Worm (Caenorhabditis elegans) whole organism, L1 larva: ENCODE data around the gene exc-5.

Experiments
- C04F5.9 ChIP-seq: sonication (generic microtip); optimal IDR thresholded peaks from 2 replicates; lab custom pipeline; 2016; ENCODE audit warnings: missing genetic modification characterization, missing compliant biosample characterization
- F16B12.6 ChIP-seq: fragments of 150-350 bp; optimal IDR thresholded peaks from 2 replicates; lab custom pipeline; 2014; ENCODE audit warnings: missing biosample characterization, missing genetic modification characterization
- Y116A8C.19 ChIP-seq: sonication (generic microtip); optimal IDR thresholded peaks from 2 replicates; lab custom pipeline; 2016; ENCODE audit warnings: missing compliant biosample characterization, missing genetic modification characterization, borderline replicate concordance
- aha-1 ChIP-seq: fragments of 150-350 bp; optimal IDR thresholded peaks from 2 replicates; lab custom pipeline; 2014; ENCODE audit warnings: missing biosample characterization, missing genetic modification characterization
- blmp-1 ChIP-seq: fragments of 150-350 bp; optimal IDR thresholded peaks from 2 replicates; lab custom pipeline; 2014; ENCODE audit warnings: missing biosample characterization, missing genetic modification characterization
- ceh-63 ChIP-seq: fragments of 200-800 bp; sonication (Bioruptor generic); optimal IDR thresholded peaks from 2 replicates; lab custom pipeline; 2018; ENCODE audit warnings: mild to moderate bottlenecking, missing genetic modification characterization, missing compliant biosample characterization
- ceh-8 ChIP-seq: fragments of 200-800 bp; sonication (Bioruptor generic); optimal IDR thresholded peaks from 2 replicates; lab custom pipeline; 2018; ENCODE audit warnings: mild to moderate bottlenecking, missing genetic modification characterization, moderate library complexity, missing compliant biosample characterization
- ceh-88 ChIP-seq: fragments of 200-800 bp; sonication (Bioruptor generic); IDR thresholded peaks from 2 replicates; pipeline ENCODE4 v1.3.6; 2022; ENCODE audit warnings: missing genetic modification characterization, missing compliant biosample characterization
- dpl-1 ChIP-seq, 3 experiments: fragments of 150-350 bp in 2 of 3; sonication (generic microtip) in 1 of 3; optimal IDR thresholded peaks; 2 replicates each; lab custom pipeline; 2014 to 2017; ENCODE audit warnings: missing biosample characterization in 3 of 3, missing genetic modification characterization in 3 of 3, missing genetic modification reagents in 3 of 3
- efl-1 ChIP-seq, 4 experiments: fragments of 150-350 bp; optimal IDR thresholded peaks in 3 of 4; peaks in 1 of 4; 1 replicate in 1 of 4; 2 replicates in 3 of 4; lab custom pipeline; 2014; ENCODE audit warnings: missing biosample characterization in 2 of 4, missing genetic modification characterization in 2 of 4, missing genetic modification reagents in 2 of 4
- efl-3 ChIP-seq: fragments of 200-800 bp; sonication (Bioruptor generic); optimal IDR thresholded peaks from 2 replicates; lab custom pipeline; 2018; ENCODE audit warnings: mild to moderate bottlenecking, missing genetic modification characterization, missing compliant biosample characterization
- egl-13 ChIP-seq: sonication (generic microtip); optimal IDR thresholded peaks from 2 replicates; lab custom pipeline; 2016; ENCODE audit warnings: missing genotype, missing genetic modification reagents, missing genetic modification characterization, missing compliant biosample characterization
- egl-27 ChIP-seq, 2 experiments: fragments of 150-350 bp in 1 of 2; sonication (generic microtip); optimal IDR thresholded peaks; 3 replicates each; lab custom pipeline; 2017 to 2018; ENCODE audit warnings: missing biosample characterization in 2 of 2, missing genetic modification characterization in 2 of 2, missing genetic modification reagents in 2 of 2
- elt-2 ChIP-seq: sonication (generic microtip); optimal IDR thresholded peaks from 2 replicates; lab custom pipeline; 2016; ENCODE audit warnings: missing genetic modification characterization, mild to moderate bottlenecking, inconsistent platforms, missing compliant biosample characterization, missing genetic modification reagents
- ets-5 ChIP-seq: fragments of 200-800 bp; sonication (Bioruptor generic); IDR thresholded peaks from 2 replicates; pipeline ENCODE4 v1.3.6; 2022; ENCODE audit warnings: missing genetic modification characterization, missing compliant biosample characterization
- fkh-10 ChIP-seq: sonication (generic microtip); optimal IDR thresholded peaks from 2 replicates; lab custom pipeline; 2017; ENCODE audit warnings: missing biosample characterization, missing genetic modification reagents, missing genetic modification characterization
- fos-1 ChIP-seq: fragments of 150-350 bp; optimal IDR thresholded peaks from 2 replicates; lab custom pipeline; 2014; ENCODE audit warnings: missing biosample characterization, missing genetic modification characterization
- irx-1 ChIP-seq: sonication (generic microtip); optimal IDR thresholded peaks from 2 replicates; lab custom pipeline; 2016; ENCODE audit warnings: missing genetic modification characterization, missing compliant biosample characterization
- jun-1 ChIP-seq: fragments of 150-350 bp; optimal IDR thresholded peaks from 2 replicates; lab custom pipeline; 2014; ENCODE audit warnings: missing biosample characterization, missing genetic modification reagents, missing genetic modification characterization
- lin-14 ChIP-seq: fragments of 200-800 bp; sonication (Bioruptor generic); optimal IDR thresholded peaks from 2 replicates; lab custom pipeline; 2018; ENCODE audit warnings: mild to moderate bottlenecking, missing genetic modification characterization, moderate library complexity, missing compliant biosample characterization
- lir-3 ChIP-seq: sonication (generic microtip); optimal IDR thresholded peaks from 2 replicates; lab custom pipeline; 2016; ENCODE audit warnings: mild to moderate bottlenecking, missing genetic modification characterization, moderate library complexity, missing compliant biosample characterization; ENCODE audit not compliant: poor library complexity
- lsy-2 ChIP-seq, 2 experiments: fragments of 150-350 bp; optimal IDR thresholded peaks; 2 replicates each; lab custom pipeline; 2014; ENCODE audit warnings: missing biosample characterization in 2 of 2, missing genetic modification characterization in 2 of 2
- mab-9 ChIP-seq: fragments of 200-800 bp; sonication (Bioruptor generic); IDR thresholded peaks from 2 replicates; pipeline ENCODE4 v1.3.6; 2022; ENCODE audit warnings: missing genetic modification reagents, missing genetic modification characterization, missing compliant biosample characterization
- mdl-1 ChIP-seq, 2 experiments: fragments of 150-350 bp; optimal IDR thresholded peaks; 2 replicates each; lab custom pipeline; 2014 to 2017; ENCODE audit warnings: missing biosample characterization in 2 of 2, missing genetic modification characterization in 2 of 2, inconsistent platforms in 1 of 2
- mef-2 ChIP-seq: fragments of 150-350 bp; optimal IDR thresholded peaks from 2 replicates; lab custom pipeline; 2014; ENCODE audit warnings: missing biosample characterization, missing genetic modification characterization
- nhr-12 ChIP-seq: sonication (generic microtip); optimal IDR thresholded peaks from 2 replicates; lab custom pipeline; 2017; ENCODE audit warnings: missing biosample characterization, missing genetic modification characterization
- nhr-19 ChIP-seq: fragments of 200-800 bp; sonication (Bioruptor generic); conservative IDR thresholded peaks from 2 replicates; pipeline ENCODE4 v1.3.6; 2022; ENCODE audit warnings: missing genetic modification characterization, missing compliant biosample characterization
- nhr-47 ChIP-seq: sonication (generic microtip); optimal IDR thresholded peaks from 2 replicates; lab custom pipeline; 2016; ENCODE audit warnings: mild to moderate bottlenecking, missing genetic modification characterization, moderate library complexity, missing compliant biosample characterization
- nhr-71 ChIP-seq: sonication (generic microtip); optimal IDR thresholded peaks from 2 replicates; lab custom pipeline; 2016; ENCODE audit warnings: mild to moderate bottlenecking, missing genetic modification characterization, moderate library complexity, missing compliant biosample characterization
- nhr-84 ChIP-seq: sonication (generic microtip); optimal IDR thresholded peaks from 2 replicates; lab custom pipeline; 2017; ENCODE audit warnings: missing biosample characterization, missing genetic modification characterization
- pag-3 ChIP-seq: sonication (generic microtip); optimal IDR thresholded peaks from 2 replicates; lab custom pipeline; 2017; ENCODE audit warnings: missing genetic modification characterization, mild to moderate bottlenecking, missing compliant biosample characterization, antibody characterized with exemption, borderline replicate concordance; ENCODE audit not compliant: insufficient read depth
- pax-3 ChIP-seq: fragments of 200-800 bp; sonication (Bioruptor generic); optimal IDR thresholded peaks from 2 replicates; lab custom pipeline; 2018; ENCODE audit warnings: mild to moderate bottlenecking, missing genetic modification characterization, moderate library complexity, missing compliant biosample characterization
- snu-23 ChIP-seq: sonication (generic microtip); optimal IDR thresholded peaks from 2 replicates; lab custom pipeline; 2016; ENCODE audit warnings: missing genetic modification characterization, missing compliant biosample characterization
- sptf-1 ChIP-seq: fragments of 150-350 bp; optimal IDR thresholded peaks from 2 replicates; lab custom pipeline; 2014; ENCODE audit warnings: missing biosample characterization, missing genetic modification characterization
- unc-130 ChIP-seq: fragments of 150-350 bp; optimal IDR thresholded peaks from 2 replicates; lab custom pipeline; 2017; ENCODE audit warnings: missing biosample characterization, missing genetic modification characterization, inconsistent platforms
- unc-62 ChIP-seq: fragments of 150-350 bp; optimal IDR thresholded peaks from 2 replicates; lab custom pipeline; 2014; ENCODE audit warnings: missing biosample characterization, missing genetic modification reagents, missing genetic modification characterization
- unc-86 ChIP-seq: sonication (generic microtip); optimal IDR thresholded peaks from 2 replicates; lab custom pipeline; 2016; ENCODE audit warnings: missing genetic modification characterization, missing compliant biosample characterization
- unc-98 ChIP-seq: fragments of 200-800 bp; sonication (Bioruptor generic); IDR thresholded peaks from 2 replicates; pipeline ENCODE4 v1.3.6; 2022; ENCODE audit warnings: missing genetic modification characterization, missing compliant biosample characterization
- vab-15 ChIP-seq: sonication (generic microtip); optimal IDR thresholded peaks from 2 replicates; lab custom pipeline; 2017; ENCODE audit warnings: missing genotype, mild to moderate bottlenecking, missing genetic modification characterization, missing compliant biosample characterization
- zip-4 ChIP-seq: fragments of 200-800 bp; sonication (Bioruptor generic); optimal IDR thresholded peaks from 2 replicates; lab custom pipeline; 2018; ENCODE audit warnings: mild to moderate bottlenecking, missing genetic modification characterization, moderate library complexity, missing compliant biosample characterization
- ztf-4 ChIP-seq: fragments of 150-350 bp; optimal IDR thresholded peaks from 2 replicates; lab custom pipeline; 2014; ENCODE audit warnings: missing biosample characterization, missing genetic modification characterization

The exc-5 gene

DNA sequence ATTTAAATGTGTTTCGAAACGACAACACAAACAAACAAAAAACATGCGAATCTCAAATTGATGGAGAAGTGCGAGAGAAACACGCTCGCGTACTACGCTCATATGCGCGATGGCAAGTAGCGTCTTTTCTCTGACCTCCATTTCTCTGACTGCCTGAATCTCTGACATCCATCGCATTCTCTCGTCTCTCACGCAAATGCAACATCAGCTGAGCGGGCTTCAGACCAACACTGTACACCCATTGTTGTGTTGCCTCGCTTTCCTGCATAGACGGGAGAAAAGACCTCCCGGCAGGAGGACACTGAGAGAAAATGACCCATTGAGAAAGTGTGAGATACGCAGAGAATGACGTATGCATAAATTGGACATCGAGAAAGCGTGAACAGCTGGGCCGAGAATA lies 31.3 kb downstream of the exc-5 start (continued):
- no peak for TF ChIP-seq nhr-12 (tag; lab: Kevin White, UChicago)
- TF ChIP-seq nhr-47, result peak; percentile 68
- TF ChIP-seq nhr-84 (tag; lab: Kevin White, UChicago), result no peak
- no peak for TF ChIP-seq unc-98 (GFP tag; lab: Robert Waterston, UW)
- peak; percentile 62 for TF ChIP-seq irx-1 (tag; lab: Kevin White, UChicago)
- TF ChIP-seq ceh-8 (GFP tag; lab: Kevin White, UChicago), result no peak
- TF ChIP-seq ceh-63 (GFP tag; lab: Kevin White, UChicago), result no peak
- TF ChIP-seq unc-130 (tag; lab: Kevin White, UChicago), result no peak
- TF ChIP-seq ceh-88, result no peak

DNA sequence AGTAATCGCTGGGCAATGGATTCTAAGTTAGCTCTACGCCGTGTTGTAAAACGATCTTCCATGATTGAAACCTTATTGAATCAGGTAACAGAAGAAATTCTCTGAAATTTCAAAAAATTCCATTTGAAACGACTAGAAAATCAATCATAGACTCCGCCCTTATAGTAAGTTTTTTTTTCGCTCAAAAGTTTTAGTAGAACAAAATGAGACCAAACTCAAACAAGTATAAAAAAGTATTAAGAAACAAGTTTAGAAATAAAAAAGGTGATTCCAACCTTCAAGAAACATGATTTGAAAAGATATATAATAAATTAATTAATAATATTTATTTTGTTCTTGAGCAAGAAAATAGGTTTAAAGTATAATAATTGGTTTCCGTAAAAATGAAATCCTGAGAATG lies 35.4 kb downstream of the exc-5 start, which contains the start of gene C33D9.6:
C33D9.6 (minus strand) TSS at position 101 of the 400 bp plus-strand sequence.
- TF ChIP-seq lsy-2 (tag; optimal IDR thresholded peaks at IDR 0.05; lab: Kevin White, UChicago) (no peak), ets-5 (GFP tag; lab: Robert Waterston, UW) (no peak), egl-27 (tag; optimal IDR thresholded peaks at IDR 0.05; lab: Kevin White, UChicago) (no peak), pag-3 (tag; lab: Kevin White, UChicago) (no peak), F16B12.6 (tag; lab: Kevin White, UChicago) (no peak), efl-3 (GFP tag; lab: Kevin White, UChicago) (no peak), snu-23 (GFP tag; lab: Kevin White, UChicago) (no peak), fkh-10 (GFP tag; lab: Kevin White, UChicago) (no peak), sptf-1 (tag; lab: Kevin White, UChicago) (no peak), vab-15 (tag; lab: Kevin White, UChicago) (no peak)

DNA sequence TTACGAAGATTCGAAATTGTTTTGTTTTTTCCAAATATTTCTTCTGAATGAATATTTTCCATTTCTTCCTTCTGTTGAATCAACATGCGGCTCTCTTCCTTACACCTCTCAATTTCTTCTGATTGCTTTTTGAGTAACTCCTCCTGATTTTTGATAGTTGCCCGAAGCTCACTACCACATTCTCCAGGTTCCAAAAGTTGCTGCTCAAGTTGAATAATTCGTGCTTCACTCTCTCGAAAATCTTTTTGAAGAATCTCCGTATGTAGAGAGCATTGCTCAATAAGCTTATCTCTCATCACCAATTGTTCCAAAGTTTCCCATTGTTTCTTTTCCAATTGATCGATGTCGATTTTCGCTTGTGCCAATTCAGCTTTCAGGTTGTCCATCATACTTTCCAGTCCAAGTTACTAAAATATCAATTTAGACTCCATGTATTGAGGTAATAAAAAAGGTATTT lies 40.6 kb downstream of the exc-5 start, which contains the start of gene F20C5.6:
F20C5.6 (minus strand) TSS at position 407 of the 457 bp plus-strand sequence.
- TF ChIP-seq lir-3 (tag; lab: Kevin White, UChicago), result no peak
- TF ChIP-seq efl-1 (optimal IDR thresholded peaks at IDR 0.05; lab: Kevin White, UChicago), result no peak
- TF ChIP-seq efl-1 (GFP tag; optimal IDR thresholded peaks at IDR 0.05 in 1 of 2; lab: Kevin White, UChicago), result peak in 1 of 2 experiments; percentile 26

DNA sequence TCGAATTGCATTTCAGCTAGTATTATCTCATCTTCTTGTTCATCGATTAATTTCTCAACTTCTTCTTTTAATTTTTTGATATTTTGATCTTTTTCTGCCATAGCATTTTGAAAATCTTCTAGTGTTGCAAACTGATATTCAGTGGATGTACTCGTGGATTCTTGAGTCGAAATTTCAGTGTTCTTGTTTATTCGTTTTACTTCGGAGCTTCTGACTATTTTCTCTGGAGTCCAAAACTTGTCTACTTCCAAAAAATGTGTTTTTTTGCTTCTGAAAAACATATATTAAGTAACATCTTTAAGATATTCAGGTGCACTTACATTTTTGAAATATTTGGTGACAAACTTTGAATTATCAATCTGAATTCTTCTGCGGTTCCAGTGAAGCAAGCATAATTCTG lies 43.9 kb downstream of the exc-5 start, which contains the start of gene F20C5.5:
F20C5.5 (minus strand) TSS at position 101 of the 400 bp plus-strand sequence.
- no peak for TF ChIP-seq snu-23 (GFP tag; lab: Kevin White, UChicago)
- TF ChIP-seq, all 84 proteins: peak for 0

DNA sequence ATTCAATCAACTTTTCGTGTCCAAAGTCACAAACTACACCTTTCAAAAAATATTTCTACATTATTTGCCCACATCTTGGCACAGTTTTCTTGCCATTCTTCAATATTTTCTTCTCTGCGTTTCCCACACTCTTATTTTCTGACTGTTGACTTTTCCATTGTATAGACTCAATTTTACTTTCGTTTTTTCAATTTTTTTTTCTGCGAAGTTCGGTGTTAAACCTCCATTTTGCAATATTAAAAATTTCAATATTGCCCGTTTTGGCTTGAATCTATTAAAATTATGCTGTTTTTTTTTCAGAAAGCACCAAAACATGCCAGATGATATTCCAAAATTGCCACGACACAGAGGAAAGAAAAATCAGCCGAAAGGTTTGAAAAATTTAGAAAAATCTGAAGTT lies 48.9 kb downstream of the exc-5 start, which contains the start of gene cdc-50.B:
cdc-50.B (plus strand) TSS at position 301 of the 400 bp plus-strand sequence.
- peak; percentile 18 for TF ChIP-seq blmp-1
- TF ChIP-seq unc-86 (tag; lab: Kevin White, UChicago), result no peak
- no peak for TF ChIP-seq elt-2 (tag; lab: Kevin White, UChicago)
- TF ChIP-seq lin-14 (GFP tag; lab: Kevin White, UChicago), result no peak
- TF ChIP-seq, all 84 proteins: peak for 1

DNA sequence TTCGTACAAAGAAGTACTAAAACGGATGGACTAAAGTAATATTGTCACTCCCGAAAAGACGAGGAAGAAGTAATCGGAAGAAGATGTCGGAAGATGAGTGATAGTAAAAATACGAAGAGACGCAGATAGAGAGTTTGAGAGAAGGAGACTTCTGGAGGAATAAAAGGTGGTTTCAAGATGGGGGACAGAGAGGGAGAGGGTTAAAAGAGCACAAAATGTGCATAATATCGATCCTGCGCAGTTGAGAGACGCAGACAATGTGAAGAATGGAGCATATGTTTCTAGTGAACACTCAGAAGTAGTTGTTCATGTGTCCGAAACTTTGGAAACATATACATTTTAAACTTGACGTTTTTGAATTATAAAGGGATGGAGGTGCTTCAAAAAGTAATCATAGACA lies 51.0 kb downstream of the exc-5 start:
- TF ChIP-seq lir-3 (tag; lab: Kevin White, UChicago), result no peak
- no peak for TF ChIP-seq aha-1 (tag; lab: Kevin White, UChicago)
- TF ChIP-seq egl-13 (tag; lab: Kevin White, UChicago), result peak; percentile 46
- TF ChIP-seq mdl-1 (tag; optimal IDR thresholded peaks at IDR 0.05; lab: Kevin White, UChicago), result no peak
- TF ChIP-seq C04F5.9, result no peak
- TF ChIP-seq vab-15 (tag; lab: Kevin White, UChicago), result no peak
- TF ChIP-seq fos-1 (tag; lab: Kevin White, UChicago), result peak; percentile 5
- peak; percentile 53 for TF ChIP-seq nhr-71 (tag; lab: Kevin White, UChicago)
- TF ChIP-seq mab-9, result no peak
- no peak for TF ChIP-seq zip-4
- no peak for TF ChIP-seq nhr-12 (tag; lab: Kevin White, UChicago)
- no peak for TF ChIP-seq unc-62
- TF ChIP-seq lsy-2 (tag; optimal IDR thresholded peaks at IDR 0.05; lab: Kevin White, UChicago), result peak; percentile 21 to 43
- no peak for TF ChIP-seq nhr-19
- no peak for TF ChIP-seq pax-3 (tag; lab: Kevin White, UChicago)
- TF ChIP-seq mef-2 (tag; lab: Kevin White, UChicago), result no peak
- TF ChIP-seq dpl-1 (GFP tag; optimal IDR thresholded peaks at IDR 0.05; lab: Kevin White, UChicago), result peak in 1 of 3 experiments; percentile 32
- TF ChIP-seq ztf-4, result no peak
- no peak for TF ChIP-seq Y116A8C.19 (tag; lab: Kevin White, UChicago)
- no peak for TF ChIP-seq jun-1 (tag; lab: Kevin White, UChicago)
